Fruit fly (Drosophila melanogaster) S2 (cell line): ENCODE measurements around the gene CG12182.

Experiments
- CG8478 ChIP-seq: fragments of >200 bp; optimal IDR thresholded peaks from 2 replicates; lab custom pipeline; 2018
- CTCF ChIP-seq, 2 experiments: fragments of >200 bp; optimal IDR thresholded peaks; 2 replicates each; lab custom pipeline; 2018

dm6 chr3L:2608825-2609224, 9.4 kb upstream of the CG12182 start:
- TF ChIP-seq CTCF (optimal IDR thresholded peaks at IDR 0.05; lab: Kevin White, UChicago), result no peak
- TF ChIP-seq CG8478 (lab: Kevin White, UChicago), result no peak
